Worm (Caenorhabditis elegans): ENCODE results near the gene T23D5.3.

Gene T23D5.3

DNA sequence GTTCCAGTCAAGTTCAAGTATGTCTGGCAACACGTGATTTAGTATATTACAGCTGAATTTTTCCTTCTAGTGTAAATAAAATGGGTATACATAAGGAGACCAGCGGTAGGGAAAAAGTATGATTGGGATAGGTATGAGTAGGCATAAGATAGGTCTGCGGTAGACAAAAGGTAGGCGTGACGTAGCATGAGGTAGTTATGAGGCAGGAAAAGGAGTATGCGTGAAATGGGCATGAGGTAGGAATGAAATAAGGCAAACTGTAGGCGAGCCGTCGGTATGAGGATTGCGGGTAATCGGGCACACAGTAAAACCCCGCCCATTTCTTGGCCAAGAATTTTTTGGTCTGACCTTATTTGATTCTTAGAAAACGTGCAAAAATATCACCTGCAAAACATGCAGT is 12.0 kb downstream of the T23D5.3 start:
- TF ChIP-seq sdc-2 (tag; optimal IDR thresholded peaks at IDR 0.05), result no peak
- no peak for TF ChIP-seq zip-5 (tag; optimal IDR thresholded peaks at IDR 0.05)
- no peak for TF ChIP-seq pha-2 (tag; optimal IDR thresholded peaks at IDR 0.05)
- TF ChIP-seq ceh-45 (GFP tag; IDR thresholded peaks at IDR 0.05), result no peak
- no peak for TF ChIP-seq ceh-22 (tag; optimal IDR thresholded peaks at IDR 0.05)
- TF ChIP-seq fkh-6 (tag; optimal IDR thresholded peaks at IDR 0.05), result no peak
- TF ChIP-seq hlh-13 (GFP tag; optimal IDR thresholded peaks at IDR 0.05), result no peak
- no peak for TF ChIP-seq hlh-15 (tag; optimal IDR thresholded peaks at IDR 0.05)
- no peak for TF ChIP-seq hlh-30 (tag; optimal IDR thresholded peaks at IDR 0.05; ENCODE audit: insufficient read depth)
- no peak for TF ChIP-seq F13H6.1 (tag; optimal IDR thresholded peaks at IDR 0.05)
- TF ChIP-seq ets-4 (tag; optimal IDR thresholded peaks at IDR 0.05), result no peak
- no peak for TF ChIP-seq dve-1 (tag; optimal IDR thresholded peaks at IDR 0.05)
- no peak for TF ChIP-seq ceh-48 (tag; optimal IDR thresholded peaks at IDR 0.05)
- no peak for TF ChIP-seq fkh-10 (GFP tag; optimal IDR thresholded peaks at IDR 0.05)
- no peak for TF ChIP-seq pha-4 (tag; optimal IDR thresholded peaks at IDR 0.05)
- no peak for TF ChIP-seq T23F11.4 (GFP tag; optimal IDR thresholded peaks at IDR 0.05)

DNA sequence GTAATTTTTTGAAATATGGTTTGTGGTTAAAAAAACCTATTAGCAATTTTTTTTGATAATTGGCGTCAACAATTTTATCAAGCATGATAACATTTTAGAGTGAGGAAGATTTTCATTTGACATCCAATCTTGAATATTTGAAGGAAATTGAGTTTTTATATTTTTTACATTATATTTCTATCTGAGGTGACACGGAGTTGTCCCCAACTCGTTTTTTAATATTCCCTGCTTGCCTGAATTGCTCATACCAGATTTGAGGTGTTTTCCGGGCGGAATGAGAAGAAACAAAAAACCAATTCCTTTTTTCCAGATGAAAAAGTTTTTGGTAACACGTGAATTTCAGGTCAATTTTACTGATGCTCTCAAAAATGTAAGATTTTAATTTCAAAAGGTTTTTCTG is 13.9 kb downstream of the T23D5.3 start, which contains the start of gene Y6E2A.7:
Gene Y6E2A.7, plus strand, starts transcription at position 301 of the 400 bp plus-strand sequence.
- TF ChIP-seq ceh-14 (tag; optimal IDR thresholded peaks at IDR 0.05) (no peak), fax-1 (tag; optimal IDR thresholded peaks at IDR 0.05) (no peak), K09A11.1 (tag; optimal IDR thresholded peaks at IDR 0.05; ENCODE audit: insufficient read depth) (no peak), C08G9.2 (tag; optimal IDR thresholded peaks at IDR 0.05) (no peak), ceh-48 (tag; optimal IDR thresholded peaks at IDR 0.05) (no peak), ahr-1 (tag; optimal IDR thresholded peaks at IDR 0.05) (no peak)

DNA sequence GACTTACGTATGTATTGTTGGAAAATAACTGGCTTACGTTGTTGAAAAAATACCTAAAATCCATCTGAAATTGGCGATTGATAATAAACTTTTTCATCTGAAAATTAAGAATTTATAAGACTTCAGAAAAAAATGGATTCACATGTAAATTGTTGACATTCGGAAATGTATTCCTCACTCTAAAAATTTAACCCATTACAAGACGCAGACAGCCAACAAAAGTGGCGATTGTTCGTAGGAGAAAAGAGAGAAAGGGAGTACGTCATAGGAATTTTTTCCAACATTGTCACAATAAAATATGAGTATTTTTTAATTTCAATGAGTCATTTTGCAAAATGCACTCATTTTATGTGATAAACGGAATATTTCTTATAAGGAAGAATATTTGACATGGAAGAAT is 14.9 kb downstream of the T23D5.3 start, which contains the start of gene Y6E2A.5:
Gene Y6E2A.5, minus strand, starts transcription at position 101 of the 400 bp plus-strand sequence.
- TF ChIP-seq ama-1 (optimal IDR thresholded peaks at IDR 0.05) (no peak), C08G9.2 (tag; optimal IDR thresholded peaks at IDR 0.05) (no peak), dmd-4 (tag; optimal IDR thresholded peaks at IDR 0.05; ENCODE audit: borderline replicate concordance) (no peak), hlh-8 (tag; optimal IDR thresholded peaks at IDR 0.05) (no peak), C38D4.7 (GFP tag; optimal IDR thresholded peaks at IDR 0.05) (no peak), unc-86 (tag; optimal IDR thresholded peaks at IDR 0.05) (no peak), npax-4 (tag; optimal IDR thresholded peaks at IDR 0.05) (no peak), ceh-31 (tag; optimal IDR thresholded peaks at IDR 0.05) (no peak), pha-4 (tag; optimal IDR thresholded peaks at IDR 0.05) (no peak), pha-2 (tag; optimal IDR thresholded peaks at IDR 0.05) (no peak), ahr-1 (tag; optimal IDR thresholded peaks at IDR 0.05) (no peak), ets-4 (tag; optimal IDR thresholded peaks at IDR 0.05) (no peak), ztf-16 (tag; optimal IDR thresholded peaks at IDR 0.05) (no peak)

DNA sequence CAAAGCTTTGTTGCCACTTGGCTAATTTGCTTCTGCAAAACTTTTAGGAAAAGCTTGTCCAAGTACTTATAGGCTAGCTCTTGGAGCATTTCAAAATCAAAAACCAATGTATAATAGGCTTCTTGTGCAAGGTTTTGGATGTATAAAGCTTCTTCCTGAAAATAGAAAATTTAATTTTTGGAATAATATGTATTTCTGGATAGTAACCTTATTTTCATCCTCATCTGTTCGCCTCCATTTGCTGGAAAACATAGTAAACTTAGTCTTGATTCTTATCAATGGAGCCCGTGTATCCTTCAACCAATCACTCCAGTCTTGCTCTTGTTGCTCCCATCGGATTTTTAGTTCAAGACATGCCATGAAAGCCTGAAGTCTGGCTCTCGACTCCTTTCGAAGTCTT is 16.8 kb downstream of the T23D5.3 start, which contains the start of gene Y6E2A.4:
Gene Y6E2A.4, minus strand, starts transcription at position 101 of the 400 bp plus-strand sequence.
- TF ChIP-seq ceh-34 (tag; optimal IDR thresholded peaks at IDR 0.05) (no peak), C08G9.2 (tag; optimal IDR thresholded peaks at IDR 0.05) (no peak), hlh-8 (tag; optimal IDR thresholded peaks at IDR 0.05) (no peak), mec-3 (tag; optimal IDR thresholded peaks at IDR 0.05; ENCODE audit: borderline replicate concordance) (no peak), hlh-30 (tag; optimal IDR thresholded peaks at IDR 0.05; ENCODE audit: insufficient read depth) (no peak), tbx-7 (tag; optimal IDR thresholded peaks at IDR 0.05) (no peak), ref-2 (tag; optimal IDR thresholded peaks at IDR 0.05) (no peak), Y22D7AL.16 (tag; optimal IDR thresholded peaks at IDR 0.05) (no peak), C38D4.7 (GFP tag; optimal IDR thresholded peaks at IDR 0.05) (no peak), K09A11.1 (tag; optimal IDR thresholded peaks at IDR 0.05; ENCODE audit: insufficient read depth) (no peak), pros-1 (tag; optimal IDR thresholded peaks at IDR 0.05) (no peak), lin-11 (tag; optimal IDR thresholded peaks at IDR 0.05) (no peak), ceh-9 (tag; optimal IDR thresholded peaks at IDR 0.05) (no peak), nfya-1 (tag; optimal IDR thresholded peaks at IDR 0.05) (no peak), fkh-6 (tag; optimal IDR thresholded peaks at IDR 0.05) (no peak)
